Fruit fly (Drosophila melanogaster): ENCODE data around the gene wry.

Gene wry

dm6 chr2L:1907098-1907497 is 70.8 kb downstream of the wry start (continued):
- TF ChIP-seq cyc (GFP tag; optimal IDR thresholded peaks at IDR 0.05) (no peak), CG7368 (GFP tag; optimal IDR thresholded peaks at IDR 0.05) (peak; percentile 32), Gug (GFP tag; IDR thresholded peaks at IDR 0.05) (no peak), Hr39 (GFP tag; optimal IDR thresholded peaks at IDR 0.05) (no peak), Lpt (GFP tag; optimal IDR thresholded peaks at IDR 0.05) (no peak), Hr38 (GFP tag; optimal IDR thresholded peaks at IDR 0.05) (no peak), Sox15 (GFP tag; optimal IDR thresholded peaks at IDR 0.05) (no peak), dsx (GFP tag; optimal IDR thresholded peaks at IDR 0.05; ENCODE audit: poor library complexity, severe bottlenecking) (no peak), Blimp-1 (GFP tag; optimal IDR thresholded peaks at IDR 0.05) (no peak), Ets21C (GFP tag; optimal IDR thresholded peaks at IDR 0.05) (no peak), achi (GFP tag; optimal IDR thresholded peaks at IDR 0.05) (no peak), CG11762 (GFP tag; optimal IDR thresholded peaks at IDR 0.05; ENCODE audit: insufficient read depth) (no peak), Sox14 (GFP tag; optimal IDR thresholded peaks at IDR 0.05) (peak; percentile 25), CG15336 (GFP tag; IDR thresholded peaks at IDR 0.05) (0 out of 2 replicates have a peak, but pooled peaks have one; percentile 7), fd85E (GFP tag; optimal IDR thresholded peaks at IDR 0.05) (no peak), CG32006 (GFP tag; optimal IDR thresholded peaks at IDR 0.05) (no peak), CG31627 (GFP tag; optimal IDR thresholded peaks at IDR 0.05) (no peak), CG6792 (GFP tag; optimal IDR thresholded peaks at IDR 0.05) (peak; percentile 30), CG6276 (GFP tag; optimal IDR thresholded peaks at IDR 0.05) (no peak), fd59A (GFP tag; optimal IDR thresholded peaks at IDR 0.05) (no peak), Eip78C (GFP tag) (peak; percentile 75), CG9139 (GFP tag; optimal IDR thresholded peaks at IDR 0.05) (no peak), CG11294 (GFP tag; IDR thresholded peaks at IDR 0.05) (no peak), CG16779 (tag; optimal IDR thresholded peaks at IDR 0.05) (no peak), Smox (GFP tag; optimal IDR thresholded peaks at IDR 0.05) (no peak), OdsH (GFP tag; optimal IDR thresholded peaks at IDR 0.05) (peak; percentile 6), vri (GFP tag; optimal IDR thresholded peaks at IDR 0.05) (no peak), CG10631 (GFP tag; optimal IDR thresholded peaks at IDR 0.05) (no peak), acj6 (GFP tag; optimal IDR thresholded peaks at IDR 0.05) (no peak), net (GFP tag; optimal IDR thresholded peaks at IDR 0.05) (no peak), Hr4 (GFP tag; optimal IDR thresholded peaks at IDR 0.05) (no peak), CG4318 (GFP tag; optimal IDR thresholded peaks at IDR 0.05) (no peak), esn (GFP tag; optimal IDR thresholded peaks at IDR 0.05) (no peak), dac (GFP tag; optimal IDR thresholded peaks at IDR 0.05) (no peak), salr (GFP tag; optimal IDR thresholded peaks at IDR 0.05) (no peak), CG3919 (GFP tag; optimal IDR thresholded peaks at IDR 0.05) (no peak), CG34406 (GFP tag; optimal IDR thresholded peaks at IDR 0.05) (no peak), svp (GFP tag) (peak; percentile 59)

Measured in whole organism, prepupa.